Fruit fly (Drosophila melanogaster): Measurements from ENCODE around the gene InR.

- TF ChIP-seq sv (GFP tag; optimal IDR thresholded peaks at IDR 0.05), result no peak
- TF ChIP-seq Abd-B (GFP tag; optimal IDR thresholded peaks at IDR 0.05), result no peak
- TF ChIP-seq pan (optimal IDR thresholded peaks at IDR 0.05), result no peak
Observed at dm6 chr3R:21586914-21587459, 32.1 kb downstream of the InR start.

Data from whole organism, wandering third instar larva.